Worm (Caenorhabditis elegans) whole organism, mixed stage, embryonic: Measurements from ENCODE around the gene Y66D12A.19.
A peak's percentile ranks its signal among the peaks of the same experiment; 100 is the strongest.

ENCODE experiments used
- M03D4.4 ChIP-seq: sonication (generic microtip); optimal IDR thresholded peaks from 2 replicates; lab custom pipeline; 2017; ENCODE audit warnings: mild to moderate bottlenecking, missing genetic modification characterization, missing compliant biosample characterization
- ceh-39 ChIP-seq: fragments of 150-350 bp; optimal IDR thresholded peaks from 2 replicates; lab custom pipeline; 2014; ENCODE audit warnings: missing biosample characterization, missing genetic modification characterization
- ceh-43 ChIP-seq: fragments of 200-800 bp; sonication (Bioruptor generic); optimal IDR thresholded peaks from 2 replicates; lab custom pipeline; 2018; ENCODE audit warnings: mild to moderate bottlenecking, missing genetic modification characterization, moderate library complexity, missing compliant biosample characterization
- ces-1 ChIP-seq: fragments of 150-350 bp; optimal IDR thresholded peaks from 2 replicates; lab custom pipeline; 2014; ENCODE audit warnings: missing biosample characterization, missing genetic modification reagents, missing genetic modification characterization
- elt-1 ChIP-seq: sonication (generic microtip); optimal IDR thresholded peaks from 2 replicates; lab custom pipeline; 2017; ENCODE audit warnings: missing genetic modification characterization, mild to moderate bottlenecking, missing compliant biosample characterization, antibody characterized with exemption, moderate library complexity, borderline replicate concordance; ENCODE audit not compliant: insufficient read depth
- elt-3 ChIP-seq: fragments of 150-350 bp; optimal IDR thresholded peaks from 2 replicates; lab custom pipeline; 2014; ENCODE audit warnings: missing biosample characterization, missing genetic modification characterization
- flh-1 ChIP-seq: fragments of 200-800 bp; sonication (Bioruptor generic); optimal IDR thresholded peaks from 2 replicates; lab custom pipeline; 2018; ENCODE audit warnings: mild to moderate bottlenecking, missing genetic modification characterization, moderate library complexity, missing compliant biosample characterization
- lin-13 ChIP-seq: fragments of 150-350 bp; optimal IDR thresholded peaks from 2 replicates; lab custom pipeline; 2014; ENCODE audit warnings: missing biosample characterization, missing genetic modification characterization
- snpc-4 ChIP-seq: fragments of 150-350 bp; optimal IDR thresholded peaks from 2 replicates; lab custom pipeline; 2014; ENCODE audit warnings: missing biosample characterization, missing genetic modification characterization
- unc-39 ChIP-seq: fragments of 150-350 bp; optimal IDR thresholded peaks from 2 replicates; lab custom pipeline; 2014; ENCODE audit warnings: missing biosample characterization, missing genetic modification characterization
- unc-62 ChIP-seq: fragments of 150-350 bp; optimal IDR thresholded peaks from 2 replicates; lab custom pipeline; 2014; ENCODE audit warnings: missing biosample characterization, missing genetic modification reagents, missing genetic modification characterization

DNA sequence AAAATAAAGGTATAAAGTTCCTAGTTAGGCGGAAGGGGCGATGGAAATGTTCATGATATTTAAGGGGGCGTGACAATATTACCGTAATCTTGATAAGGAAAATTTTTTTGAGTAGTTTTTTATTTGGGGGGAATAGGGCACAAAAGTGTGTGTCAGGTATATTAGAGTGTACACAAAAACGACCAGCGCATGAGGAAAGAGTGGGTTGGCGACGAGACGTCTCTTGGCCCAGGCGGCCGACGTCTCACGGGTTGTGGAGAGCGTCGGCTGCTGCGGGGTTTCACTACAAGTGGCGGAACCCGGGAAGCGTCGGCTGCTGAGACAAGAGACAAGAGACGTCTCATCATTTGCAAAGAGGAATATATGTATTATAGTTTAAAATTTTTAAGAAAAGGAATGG, 45.2 kb upstream of the Y66D12A.19 start:
- no peak for TF ChIP-seq unc-62 (GFP tag; lab: Kevin White, UChicago)
- no peak for TF ChIP-seq snpc-4 (tag; lab: Kevin White, UChicago)
- TF ChIP-seq ceh-43 = no peak
- peak; percentile 72 for TF ChIP-seq M03D4.4
- TF ChIP-seq elt-3 (tag; lab: Kevin White, UChicago) = no peak
- TF ChIP-seq elt-1 (tag; lab: Kevin White, UChicago) = no peak
- TF ChIP-seq ces-1 (GFP tag; lab: Kevin White, UChicago) = no peak
- peak; percentile 49 for TF ChIP-seq lin-13
- no peak for TF ChIP-seq flh-1 (GFP tag; lab: Kevin White, UChicago)
- TF ChIP-seq unc-39 = no peak
- TF ChIP-seq ceh-39 (tag; lab: Kevin White, UChicago) = no peak
